Worm (Caenorhabditis elegans): ENCODE measurements around the gene Y17G7B.23.

Gene Y17G7B.23

ce11 chrII:11958793-11959574, 40.0 kb upstream of the Y17G7B.23 start (continued):
- TF ChIP-seq zip-11 (GFP tag; IDR thresholded peaks at IDR 0.05) = no peak
- no peak for TF ChIP-seq zip-2 (tag; optimal IDR thresholded peaks at IDR 0.05)
- no peak for TF ChIP-seq cey-2 (tag; optimal IDR thresholded peaks at IDR 0.05; ENCODE audit: borderline replicate concordance, insufficient read depth)
- TF ChIP-seq fkh-10 (GFP tag; optimal IDR thresholded peaks at IDR 0.05) = peak; percentile 49
- TF ChIP-seq vab-7 (GFP tag; IDR thresholded peaks at IDR 0.05) = 0 out of 2 replicates have a peak, but pooled peaks have one; percentile 47
- no peak for TF ChIP-seq zag-1 (tag; optimal IDR thresholded peaks at IDR 0.05)

DNA sequence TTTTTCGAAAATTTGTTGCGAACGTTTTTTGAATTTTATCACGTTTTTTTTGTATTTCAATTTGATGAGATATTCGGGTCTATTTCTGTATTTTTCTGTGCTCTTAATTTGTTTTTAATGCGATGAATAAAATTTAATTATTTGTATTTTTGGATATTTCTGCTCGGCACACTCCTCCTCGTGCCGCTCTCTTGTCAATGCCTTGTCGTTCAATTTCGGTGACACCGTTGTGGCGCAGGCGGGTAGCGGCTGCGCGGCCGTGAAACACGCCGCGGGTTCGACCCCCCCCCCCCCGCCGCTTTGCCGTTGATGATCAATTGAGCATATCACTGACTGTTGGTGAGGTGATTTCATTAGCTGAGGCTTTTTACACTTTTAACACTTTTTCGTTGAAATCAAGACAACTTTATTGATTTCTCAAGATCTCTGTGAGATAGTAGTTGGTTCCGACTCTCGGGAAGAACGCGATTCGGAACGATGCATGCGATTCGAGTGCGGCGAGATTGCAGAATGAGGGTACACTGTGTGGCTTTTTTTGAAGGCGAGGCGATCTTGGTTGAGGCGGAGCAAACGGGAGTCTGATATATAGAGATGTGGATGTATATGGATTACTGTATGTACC, 38.3 kb upstream of the Y17G7B.23 start:
- TF ChIP-seq lim-7 (GFP tag; IDR thresholded peaks at IDR 0.05) = peak; percentile 100
- TF ChIP-seq Y105C5A.15 (GFP tag; IDR thresholded peaks at IDR 0.05) = peak; percentile 99
- TF ChIP-seq tag-97 (GFP tag; IDR thresholded peaks at IDR 0.05) = no peak; the same call in 1 of the 2 replicates
- TF ChIP-seq nhr-41 (GFP tag; IDR thresholded peaks at IDR 0.05) = peak; percentile 97
- TF ChIP-seq lir-3 (tag; optimal IDR thresholded peaks at IDR 0.05) = peak; percentile 93
- no peak for TF ChIP-seq nhr-237 (tag; optimal IDR thresholded peaks at IDR 0.05)
- no peak for TF ChIP-seq unc-39 (tag; optimal IDR thresholded peaks at IDR 0.05)
- no peak for TF ChIP-seq fos-1 (tag; optimal IDR thresholded peaks at IDR 0.05)
- peak; percentile 93 for TF ChIP-seq zip-11 (GFP tag; IDR thresholded peaks at IDR 0.05)
- peak; percentile 64 for TF ChIP-seq ceh-32 (tag; optimal IDR thresholded peaks at IDR 0.05; ENCODE audit: poor library complexity)
- TF ChIP-seq lin-13 (GFP tag; optimal IDR thresholded peaks at IDR 0.05) = peak; percentile 64
- TF ChIP-seq cey-2 (tag; optimal IDR thresholded peaks at IDR 0.05; ENCODE audit: borderline replicate concordance, insufficient read depth) = no peak
- TF ChIP-seq ztf-11 (tag; optimal IDR thresholded peaks at IDR 0.05) = no peak
- TF ChIP-seq nhr-77 (tag; optimal IDR thresholded peaks at IDR 0.05) = peak; percentile 16
- TF ChIP-seq hlh-11 (tag; optimal IDR thresholded peaks at IDR 0.05) = peak; percentile 85
- TF ChIP-seq T26A8.4 (GFP tag; IDR thresholded peaks at IDR 0.05) = peak; percentile 96
- TF ChIP-seq daf-12 (tag; optimal IDR thresholded peaks at IDR 0.05) = no peak
- peak; percentile 12 for TF ChIP-seq zip-2 (tag; optimal IDR thresholded peaks at IDR 0.05)
- no peak for TF ChIP-seq lin-15B (tag; optimal IDR thresholded peaks at IDR 0.05)
- TF ChIP-seq gei-8 (GFP tag; optimal IDR thresholded peaks at IDR 0.05) = peak; percentile 98
- TF ChIP-seq hmg-1.1 (GFP tag; IDR thresholded peaks at IDR 0.05) = peak; percentile 95
- TF ChIP-seq madf-9 (GFP tag; conservative IDR thresholded peaks at IDR 0.05) = peak; percentile 96
- peak; percentile 90 for TF ChIP-seq daf-8 (GFP tag; IDR thresholded peaks at IDR 0.05)
- TF ChIP-seq lin-39 (tag; optimal IDR thresholded peaks at IDR 0.05) = no peak
- TF ChIP-seq dve-1 (tag; optimal IDR thresholded peaks at IDR 0.05; ENCODE audit: insufficient read depth) = peak; percentile 80
- no peak for TF ChIP-seq pqm-1 (tag; optimal IDR thresholded peaks at IDR 0.05)
- peak; percentile 99 for TF ChIP-seq arid-1 (GFP tag; conservative IDR thresholded peaks at IDR 0.05)
- TF ChIP-seq egl-27 (tag; optimal IDR thresholded peaks at IDR 0.05) = no peak
- peak; percentile 98 for TF ChIP-seq sdz-12 (GFP tag; optimal IDR thresholded peaks at IDR 0.05)
- TF ChIP-seq hif-1 (tag; optimal IDR thresholded peaks at IDR 0.05) = peak; percentile 53 to 84
- TF ChIP-seq F49E8.2 (tag; optimal IDR thresholded peaks at IDR 0.05; ENCODE audit: borderline replicate concordance) = peak; percentile 93
- peak; percentile 95 for TF ChIP-seq dmd-9 (GFP tag; IDR thresholded peaks at IDR 0.05)
- peak; percentile 100 for TF ChIP-seq dmd-8 (GFP tag; IDR thresholded peaks at IDR 0.05)
- peak; percentile 94 for TF ChIP-seq php-3 (GFP tag; IDR thresholded peaks at IDR 0.05)
- peak; percentile 99 for TF ChIP-seq nhr-111 (GFP tag; optimal IDR thresholded peaks at IDR 0.05)
- peak; percentile 78 for TF ChIP-seq zfp-2 (tag; optimal IDR thresholded peaks at IDR 0.05)
- TF ChIP-seq jun-1 (tag; optimal IDR thresholded peaks at IDR 0.05) = peak; percentile 64
- TF ChIP-seq aly-2 (tag; optimal IDR thresholded peaks at IDR 0.05) = no peak
- peak; percentile 94 for TF ChIP-seq spr-3 (GFP tag; optimal IDR thresholded peaks at IDR 0.05)
- peak; percentile 95 for TF ChIP-seq unc-130 (GFP tag; optimal IDR thresholded peaks at IDR 0.05)
- peak; percentile 88 for TF ChIP-seq mep-1 (tag; optimal IDR thresholded peaks at IDR 0.05)
- TF ChIP-seq F10B5.3 (tag; optimal IDR thresholded peaks at IDR 0.05) = peak; percentile 86
- TF ChIP-seq duxl-1 (tag; optimal IDR thresholded peaks at IDR 0.05; ENCODE audit: poor library complexity) = peak; percentile 88

Data from whole organism, L4 larva.